Worm (Caenorhabditis elegans) whole organism, L2 larva: Measurements from ENCODE around the gene srx-41.
A peak's percentile ranks its signal among the peaks of the same experiment; 100 is the strongest.

Experiments used
- C34F6.9 ChIP-seq: fragments of 150-350 bp; optimal IDR thresholded peaks from 2 replicates; lab custom pipeline; 2014; ENCODE audit warnings: missing biosample characterization, missing genetic modification characterization
- F13H6.1 ChIP-seq: sonication (generic microtip); optimal IDR thresholded peaks from 2 replicates; lab custom pipeline; 2016; ENCODE audit warnings: missing genetic modification characterization, missing compliant biosample characterization
- R02D3.7 ChIP-seq: fragments of 150-350 bp; optimal IDR thresholded peaks from 2 replicates; lab custom pipeline; 2014; ENCODE audit warnings: missing biosample characterization, missing genetic modification characterization
- Y55F3AM.14 ChIP-seq: fragments of 200-800 bp; sonication (Bioruptor generic); optimal IDR thresholded peaks from 2 replicates; lab custom pipeline; 2018; ENCODE audit warnings: mild to moderate bottlenecking, missing genetic modification characterization, missing compliant biosample characterization
- ZK546.5 ChIP-seq: sonication (generic microtip); optimal IDR thresholded peaks from 2 replicates; lab custom pipeline; 2017; ENCODE audit warnings: missing biosample characterization, missing genetic modification characterization
- alr-1 ChIP-seq: fragments of 150-350 bp; optimal IDR thresholded peaks from 2 replicates; lab custom pipeline; 2014; ENCODE audit warnings: missing biosample characterization, missing genetic modification characterization
- aly-2 ChIP-seq: fragments of 150-350 bp; optimal IDR thresholded peaks from 2 replicates; lab custom pipeline; 2014; ENCODE audit warnings: missing biosample characterization, missing genetic modification characterization
- ama-1 ChIP-seq: fragments of 150-350 bp; optimal IDR thresholded peaks from 2 replicates; lab custom pipeline; 2018; ENCODE audit warnings: inconsistent platforms
- ceh-16 ChIP-seq: fragments of 150-350 bp; optimal IDR thresholded peaks from 2 replicates; lab custom pipeline; 2014; ENCODE audit warnings: missing biosample characterization, missing genetic modification characterization
- ceh-82 ChIP-seq: fragments of 150-350 bp; optimal IDR thresholded peaks from 2 replicates; lab custom pipeline; 2014; ENCODE audit warnings: missing biosample characterization, missing genetic modification characterization
- crh-2 ChIP-seq: sonication (generic microtip); optimal IDR thresholded peaks from 2 replicates; lab custom pipeline; 2017; ENCODE audit warnings: missing biosample characterization, missing genetic modification characterization
- elt-1 ChIP-seq: fragments of 150-350 bp; optimal IDR thresholded peaks from 2 replicates; lab custom pipeline; 2014; ENCODE audit warnings: missing biosample characterization, missing genetic modification characterization
- elt-3 ChIP-seq: sonication (generic microtip); optimal IDR thresholded peaks from 2 replicates; lab custom pipeline; 2017; ENCODE audit warnings: missing biosample characterization, missing genetic modification characterization
- fos-1 ChIP-seq: fragments of 150-350 bp; optimal IDR thresholded peaks from 2 replicates; lab custom pipeline; 2014; ENCODE audit warnings: missing biosample characterization, missing genetic modification characterization
- gmeb-1 ChIP-seq: fragments of 150-350 bp; optimal IDR thresholded peaks from 2 replicates; lab custom pipeline; 2014; ENCODE audit warnings: missing biosample characterization, missing genetic modification characterization
- lin-11 ChIP-seq: fragments of 150-350 bp; sonication (generic microtip); optimal IDR thresholded peaks from 2 replicates; lab custom pipeline; 2014; ENCODE audit warnings: missing biosample characterization, missing genetic modification characterization, inconsistent platforms, mixed read lengths
- lin-13 ChIP-seq: fragments of 150-350 bp; optimal IDR thresholded peaks from 2 replicates; lab custom pipeline; 2014; ENCODE audit warnings: missing biosample characterization, missing genetic modification reagents, missing genetic modification characterization
- lin-39 ChIP-seq: fragments of 150-350 bp; optimal IDR thresholded peaks from 2 replicates; lab custom pipeline; 2014; ENCODE audit warnings: missing biosample characterization, missing genetic modification reagents, missing genetic modification characterization
- lsy-2 ChIP-seq, 2 experiments: fragments of 150-350 bp in 1 of 2; sonication (generic microtip) in 1 of 2; optimal IDR thresholded peaks; 2 replicates each; lab custom pipeline; 2014 to 2017; ENCODE audit warnings: missing biosample characterization in 2 of 2, missing genetic modification characterization in 2 of 2
- mab-5 ChIP-seq: fragments of 150-350 bp; optimal IDR thresholded peaks from 2 replicates; lab custom pipeline; 2014; ENCODE audit warnings: missing biosample characterization, missing genetic modification characterization
- mbf-1 ChIP-seq: sonication (generic microtip); optimal IDR thresholded peaks from 2 replicates; lab custom pipeline; 2017; ENCODE audit warnings: missing biosample characterization, missing genetic modification characterization
- mdl-1 ChIP-seq, 2 experiments: fragments of 150-350 bp in 1 of 2; sonication (generic microtip) in 1 of 2; optimal IDR thresholded peaks; 2 replicates each; lab custom pipeline; 2017; ENCODE audit warnings: missing biosample characterization in 2 of 2, missing genetic modification characterization in 2 of 2
- nhr-10 ChIP-seq: sonication (generic microtip); optimal IDR thresholded peaks from 2 replicates; lab custom pipeline; 2017; ENCODE audit warnings: missing biosample characterization, missing genetic modification characterization
- nhr-11 ChIP-seq: fragments of 150-350 bp; optimal IDR thresholded peaks from 2 replicates; lab custom pipeline; 2014; ENCODE audit warnings: missing biosample characterization, missing genetic modification characterization
- nhr-12 ChIP-seq: fragments of 150-350 bp; optimal IDR thresholded peaks from 2 replicates; lab custom pipeline; 2014; ENCODE audit warnings: missing biosample characterization, missing genetic modification characterization
- nhr-129 ChIP-seq: fragments of 150-350 bp; optimal IDR thresholded peaks from 2 replicates; lab custom pipeline; 2014; ENCODE audit warnings: missing biosample characterization, missing genetic modification characterization
- nhr-21 ChIP-seq: fragments of 150-350 bp; optimal IDR thresholded peaks from 2 replicates; lab custom pipeline; 2014; ENCODE audit warnings: missing biosample characterization, missing genetic modification characterization
- nhr-23 ChIP-seq: fragments of 150-350 bp; optimal IDR thresholded peaks from 2 replicates; lab custom pipeline; 2014; ENCODE audit warnings: missing biosample characterization, missing genetic modification reagents, missing genetic modification characterization
- nhr-237 ChIP-seq: fragments of 150-350 bp; optimal IDR thresholded peaks from 2 replicates; lab custom pipeline; 2014; ENCODE audit warnings: missing biosample characterization, missing genetic modification characterization
- nhr-25 ChIP-seq: fragments of 150-350 bp; sonication (generic microtip); optimal IDR thresholded peaks from 3 replicates; lab custom pipeline; 2014; ENCODE audit warnings: missing biosample characterization, missing genetic modification characterization
- nhr-6 ChIP-seq: fragments of 150-350 bp; optimal IDR thresholded peaks from 2 replicates; lab custom pipeline; 2014; ENCODE audit warnings: missing biosample characterization, missing genetic modification characterization
- nhr-77 ChIP-seq: fragments of 150-350 bp; optimal IDR thresholded peaks from 2 replicates; lab custom pipeline; 2014; ENCODE audit warnings: missing biosample characterization, missing genetic modification characterization
- sem-4 ChIP-seq: fragments of 150-350 bp; optimal IDR thresholded peaks from 2 replicates; lab custom pipeline; 2014; ENCODE audit warnings: missing biosample characterization, missing genetic modification reagents, missing genetic modification characterization
- skn-1 ChIP-seq: sonication (generic microtip); optimal IDR thresholded peaks from 2 replicates; lab custom pipeline; 2017; ENCODE audit warnings: missing biosample characterization, missing genetic modification characterization
- sma-3 ChIP-seq: sonication (generic microtip); optimal IDR thresholded peaks from 2 replicates; lab custom pipeline; 2016; ENCODE audit warnings: missing genetic modification reagents, missing genetic modification characterization, missing compliant biosample characterization
- sma-9 ChIP-seq, 2 experiments: fragments of 150-350 bp in 1 of 2; sonication (generic microtip) in 1 of 2; optimal IDR thresholded peaks; 2 replicates each; lab custom pipeline; 2014 to 2016; ENCODE audit warnings: missing genetic modification characterization in 2 of 2, mild to moderate bottlenecking in 1 of 2, missing biosample characterization in 1 of 2, missing compliant biosample characterization in 1 of 2, missing genetic modification reagents in 1 of 2, moderate library complexity in 1 of 2
- snpc-4 ChIP-seq: fragments of 150-350 bp; optimal IDR thresholded peaks from 2 replicates; lab custom pipeline; 2014; ENCODE audit warnings: missing biosample characterization, missing genetic modification characterization
- unc-39 ChIP-seq: fragments of 150-350 bp; optimal IDR thresholded peaks from 2 replicates; lab custom pipeline; 2014; ENCODE audit warnings: missing biosample characterization, missing genetic modification characterization
- unc-55 ChIP-seq: fragments of 150-350 bp; sonication (generic microtip); optimal IDR thresholded peaks from 3 replicates; lab custom pipeline; 2014; ENCODE audit warnings: missing biosample characterization, missing genetic modification reagents, missing genetic modification characterization
- unc-62 ChIP-seq: fragments of 150-350 bp; optimal IDR thresholded peaks from 2 replicates; lab custom pipeline; 2014; ENCODE audit warnings: missing biosample characterization, missing genetic modification reagents, missing genetic modification characterization
- zag-1 ChIP-seq: fragments of 150-350 bp; optimal IDR thresholded peaks from 2 replicates; lab custom pipeline; 2014; ENCODE audit warnings: missing biosample characterization, missing genetic modification characterization
- ztf-1 ChIP-seq: fragments of 200-800 bp; sonication (Bioruptor generic); conservative IDR thresholded peaks from 2 replicates; pipeline ENCODE4 v1.3.6; 2022; ENCODE audit warnings: missing genetic modification characterization, missing compliant biosample characterization
- ztf-11 ChIP-seq: sonication (generic microtip); optimal IDR thresholded peaks from 2 replicates; lab custom pipeline; 2017; ENCODE audit warnings: missing biosample characterization, missing genetic modification characterization
- ztf-4 ChIP-seq: fragments of 150-350 bp; optimal IDR thresholded peaks from 2 replicates; lab custom pipeline; 2014; ENCODE audit warnings: missing biosample characterization, missing genetic modification characterization

Gene srx-41

ce11 chrV:3678513-3678912 lies 41.5 kb upstream of the srx-41 start:
- TF ChIP-seq R02D3.7 (tag; lab: Kevin White, UChicago), result no peak
- TF ChIP-seq sem-4 (tag; lab: Kevin White, UChicago), result no peak
- no peak for TF ChIP-seq snpc-4
- no peak for TF ChIP-seq lin-39 (tag; lab: Kevin White, UChicago)
- no peak for TF ChIP-seq nhr-23
- no peak for TF ChIP-seq skn-1 (tag; lab: Kevin White, UChicago)
- no peak for TF ChIP-seq nhr-77 (tag; lab: Kevin White, UChicago)
- TF ChIP-seq alr-1 (tag; lab: Kevin White, UChicago), result no peak
- no peak for TF ChIP-seq C34F6.9 (tag; lab: Kevin White, UChicago)
- TF ChIP-seq unc-39 (tag; lab: Kevin White, UChicago), result no peak

- TF ChIP-seq nhr-12 (tag; lab: Kevin White, UChicago), result no peak
- no peak for TF ChIP-seq mbf-1 (tag; lab: Kevin White, UChicago)
- no peak for TF ChIP-seq unc-62 (GFP tag; lab: Kevin White, UChicago)
- TF ChIP-seq ZK546.5 (tag; lab: Kevin White, UChicago), result no peak
- peak; percentile 24 for TF ChIP-seq sma-9 (GFP tag; optimal IDR thresholded peaks at IDR 0.05; lab: Kevin White, UChicago)
- no peak for TF ChIP-seq sma-9 (tag; optimal IDR thresholded peaks at IDR 0.05; lab: Kevin White, UChicago)
- no peak for TF ChIP-seq nhr-21
- TF ChIP-seq nhr-25 (tag; lab: Kevin White, UChicago), result no peak
- no peak for TF ChIP-seq ztf-11 (tag; lab: Kevin White, UChicago)
- TF ChIP-seq ceh-82 (tag; lab: Kevin White, UChicago), result no peak
- TF ChIP-seq nhr-129 (tag; lab: Kevin White, UChicago), result peak; percentile 56
- no peak for TF ChIP-seq unc-55 (GFP tag; lab: Kevin White, UChicago)
- no peak for TF ChIP-seq sma-3 (GFP tag; lab: Kevin White, UChicago)
- TF ChIP-seq lsy-2 (tag; optimal IDR thresholded peaks at IDR 0.05; lab: Kevin White, UChicago), result no peak
- no peak for TF ChIP-seq skn-1 (tag; lab: Kevin White, UChicago)
- TF ChIP-seq nhr-237 (tag; lab: Kevin White, UChicago), result no peak
- TF ChIP-seq gmeb-1 (tag; lab: Kevin White, UChicago), result no peak
- TF ChIP-seq zag-1 (tag; lab: Kevin White, UChicago), result no peak
- TF ChIP-seq F13H6.1, result peak; percentile 57
- TF ChIP-seq mdl-1 (tag; optimal IDR thresholded peaks at IDR 0.05; lab: Kevin White, UChicago), result no peak
- TF ChIP-seq R02D3.7 (tag; lab: Kevin White, UChicago), result no peak
- TF ChIP-seq Y55F3AM.14 (GFP tag; lab: Kevin White, UChicago), result no peak
- TF ChIP-seq ztf-1 (GFP tag; lab: Robert Waterston, UW), result no peak
- TF ChIP-seq nhr-6 (tag; lab: Kevin White, UChicago), result no peak
- peak; percentile 55 for TF ChIP-seq mab-5 (tag; lab: Kevin White, UChicago)
- no peak for TF ChIP-seq aly-2
- TF ChIP-seq snpc-4, result no peak
- no peak for TF ChIP-seq lin-13 (GFP tag; lab: Kevin White, UChicago)
- TF ChIP-seq nhr-23, result no peak
- no peak for TF ChIP-seq lin-11
- TF ChIP-seq ceh-16 (tag; lab: Kevin White, UChicago), result no peak
- peak; percentile 32 for TF ChIP-seq C34F6.9 (tag; lab: Kevin White, UChicago)
- TF ChIP-seq lin-39 (tag; lab: Kevin White, UChicago), result no peak
- TF ChIP-seq crh-2 (tag; lab: Kevin White, UChicago), result no peak
- TF ChIP-seq nhr-11, result no peak
- no peak for TF ChIP-seq ama-1 (lab: Kevin White, UChicago)
- TF ChIP-seq ztf-4, result no peak
- no peak for TF ChIP-seq fos-1 (tag; lab: Kevin White, UChicago)
- TF ChIP-seq, all 48 proteins: peak for 5
Measured at ce11 chrV:3677212-3677611, 40.2 kb upstream of the srx-41 start.

ce11 chrV:3673080-3673479 lies 36.1 kb upstream of the srx-41 start, which contains the start of gene pals-33:
Gene pals-33 (plus strand): TSS chrV:3673380.
- TF ChIP-seq nhr-10 (tag; lab: Kevin White, UChicago), result no peak
- TF ChIP-seq unc-55 (GFP tag; lab: Kevin White, UChicago), result no peak
- TF ChIP-seq mbf-1 (tag; lab: Kevin White, UChicago), result no peak
- no peak for TF ChIP-seq mdl-1 (tag; optimal IDR thresholded peaks at IDR 0.05; lab: Kevin White, UChicago)
- no peak for TF ChIP-seq F13H6.1
- TF ChIP-seq nhr-6 (tag; lab: Kevin White, UChicago), result no peak
- no peak for TF ChIP-seq sem-4 (tag; lab: Kevin White, UChicago)
- TF ChIP-seq alr-1 (tag; lab: Kevin White, UChicago), result no peak
- TF ChIP-seq elt-1, result no peak
- TF ChIP-seq ztf-4, result no peak
- TF ChIP-seq skn-1 (tag; lab: Kevin White, UChicago), result no peak
- no peak for TF ChIP-seq ztf-1 (GFP tag; lab: Robert Waterston, UW)
- TF ChIP-seq aly-2, result no peak
- TF ChIP-seq R02D3.7 (tag; lab: Kevin White, UChicago), result no peak
- TF ChIP-seq lin-11, result no peak
- no peak for TF ChIP-seq nhr-77 (tag; lab: Kevin White, UChicago)
- TF ChIP-seq zag-1 (tag; lab: Kevin White, UChicago), result no peak
- TF ChIP-seq C34F6.9 (tag; lab: Kevin White, UChicago), result no peak
- no peak for TF ChIP-seq elt-3 (tag; lab: Kevin White, UChicago)
